Fruit fly (Drosophila melanogaster) whole organism, embryonic: ENCODE measurements around the gene RpS25.

Experiments used
- Asciz ChIP-seq: fragments of 200-800 bp; sonication (Bioruptor generic); optimal IDR thresholded peaks from 2 replicates; lab custom pipeline; 2017; ENCODE audit warnings: missing biosample characterization, mild to moderate bottlenecking, missing genetic modification characterization, missing genetic modification reagents
- BtbVII ChIP-seq: fragments of 200-800 bp; sonication (Bioruptor generic); optimal IDR thresholded peaks from 3 replicates; lab custom pipeline; 2017; ENCODE audit warnings: missing biosample characterization, mild to moderate bottlenecking, missing genetic modification characterization
- CG10274 ChIP-seq: fragments of 200-800 bp; sonication (Bioruptor generic); optimal IDR thresholded peaks from 3 replicates; lab custom pipeline; 2017; ENCODE audit warnings: missing biosample characterization, mild to moderate bottlenecking, missing genetic modification characterization
- CG11085 ChIP-seq: fragments of 200-800 bp; sonication (Bioruptor generic); IDR thresholded peaks from 2 replicates; pipeline ENCODE4 v1.3.6; 2022; ENCODE audit warnings: missing biosample characterization, missing genetic modification characterization
- CG11247 ChIP-seq: fragments of 200-800 bp; sonication (Bioruptor generic); IDR thresholded peaks from 2 replicates; pipeline ENCODE4 v1.3.6; 2022; ENCODE audit warnings: missing biosample characterization, missing genetic modification characterization
- CG12236 ChIP-seq: fragments of 200-800 bp; sonication (Bioruptor generic); optimal IDR thresholded peaks from 2 replicates; lab custom pipeline; 2016; ENCODE audit warnings: missing biosample characterization, missing genetic modification characterization
- CG12391 ChIP-seq: fragments of 200-800 bp; sonication (Bioruptor generic); optimal IDR thresholded peaks from 3 replicates; lab custom pipeline; 2018; ENCODE audit warnings: missing biosample characterization, mild to moderate bottlenecking, missing genetic modification characterization, moderate library complexity
- CG13624 ChIP-seq: fragments of 200-800 bp; sonication (Bioruptor generic); optimal IDR thresholded peaks from 2 replicates; lab custom pipeline; 2016; ENCODE audit warnings: missing biosample characterization, missing genetic modification characterization
- CG15011 ChIP-seq: fragments of 200-800 bp; sonication (Bioruptor generic); optimal IDR thresholded peaks from 3 replicates; lab custom pipeline; 2018; ENCODE audit warnings: missing biosample characterization, mild to moderate bottlenecking, missing genetic modification characterization
- CG15514 ChIP-seq: fragments of 200-800 bp; sonication (Bioruptor generic); optimal IDR thresholded peaks from 3 replicates; lab custom pipeline; 2017; ENCODE audit warnings: missing biosample characterization, missing genetic modification characterization, mild to moderate bottlenecking, moderate library complexity, missing genetic modification reagents
- CG1832 ChIP-seq: fragments of 200-800 bp; sonication (Bioruptor generic); optimal IDR thresholded peaks from 2 replicates; lab custom pipeline; 2017; ENCODE audit warnings: missing biosample characterization, mild to moderate bottlenecking, missing genetic modification characterization, inconsistent platforms
- CG4424 ChIP-seq: fragments of 200-800 bp; sonication (Bioruptor generic); optimal IDR thresholded peaks from 3 replicates; lab custom pipeline; 2016; ENCODE audit warnings: missing biosample characterization, missing genetic modification characterization
- CG7745 ChIP-seq: fragments of 200-800 bp; sonication (Bioruptor generic); optimal IDR thresholded peaks from 2 replicates; lab custom pipeline; 2018; ENCODE audit warnings: missing biosample characterization, mild to moderate bottlenecking, missing genetic modification characterization, moderate library complexity
- CG7839 ChIP-seq: fragments of 200-800 bp; sonication (Bioruptor generic); optimal IDR thresholded peaks from 3 replicates; lab custom pipeline; 2018; ENCODE audit warnings: missing biosample characterization, mild to moderate bottlenecking, missing genetic modification characterization, moderate library complexity
- CG8765 ChIP-seq: fragments of 200-800 bp; sonication (Bioruptor generic); IDR thresholded peaks from 2 replicates; pipeline ENCODE4 v1.3.6; 2022; ENCODE audit warnings: missing biosample characterization, missing genetic modification characterization
- CG8924 ChIP-seq: fragments of 200-800 bp; optimal IDR thresholded peaks from 3 replicates; lab custom pipeline; 2019; ENCODE audit warnings: missing biosample characterization, mild to moderate bottlenecking, missing genetic modification characterization, moderate library complexity
- Deaf1 ChIP-seq: fragments of 200-800 bp; optimal IDR thresholded peaks from 3 replicates; lab custom pipeline; 2019; ENCODE audit warnings: missing biosample characterization, mild to moderate bottlenecking, missing genetic modification characterization, moderate library complexity
- Dfd ChIP-seq, 2 experiments: fragments of >200 bp; optimal IDR thresholded peaks; 2 replicates each; lab custom pipeline; 2017; ENCODE audit warnings: missing biosample characterization in 2 of 2, missing genetic modification characterization in 2 of 2
- Eip74EF ChIP-seq, 2 experiments: fragments of 200-800 bp in 1 of 2; fragments of >200 bp in 1 of 2; sonication (Bioruptor generic) in 1 of 2; optimal IDR thresholded peaks; 2 replicates each; lab custom pipeline; 2017 to 2019; ENCODE audit warnings: missing biosample characterization in 2 of 2, missing genetic modification characterization in 2 of 2, mild to moderate bottlenecking in 1 of 2, moderate library complexity in 1 of 2
- Ets65A ChIP-seq: fragments of 200-800 bp; sonication (Bioruptor generic); peaks from one replicate; lab custom pipeline; 2016; ENCODE audit warnings: missing biosample characterization, missing genetic modification characterization
- GATAe ChIP-seq: fragments of 200-800 bp; sonication (Bioruptor generic); conservative IDR thresholded peaks from 2 replicates; pipeline ENCODE4 v1.3.6; 2022; ENCODE audit warnings: missing biosample characterization, missing genetic modification characterization
- Hey ChIP-seq: fragments of 200-800 bp; sonication (Bioruptor generic); optimal IDR thresholded peaks from 3 replicates; lab custom pipeline; 2018; ENCODE audit warnings: missing biosample characterization, mild to moderate bottlenecking, missing genetic modification characterization
- Hr39 ChIP-seq: fragments of >200 bp; optimal IDR thresholded peaks from 2 replicates; lab custom pipeline; 2017
- Hr78 ChIP-seq, 2 experiments: fragments of 200-800 bp in 1 of 2; fragments of >200 bp in 1 of 2; sonication (Bioruptor generic) in 1 of 2; optimal IDR thresholded peaks; 2 replicates each; lab custom pipeline; 2017 to 2019; ENCODE audit warnings: missing biosample characterization in 2 of 2, missing genetic modification characterization in 2 of 2, mild to moderate bottlenecking in 1 of 2, moderate library complexity in 1 of 2
- Med ChIP-seq: fragments of 200-800 bp; sonication (Bioruptor generic); peaks from one replicate; lab custom pipeline; 2016; ENCODE audit warnings: missing biosample characterization, missing genetic modification characterization, mild to moderate bottlenecking, inconsistent platforms, moderate library complexity
- Mrtf ChIP-seq: fragments of 200-800 bp; sonication (Bioruptor generic); IDR thresholded peaks from 3 replicates; pipeline ENCODE4 v1.3.6; 2022; ENCODE audit warnings: missing biosample characterization, missing genetic modification characterization
- Pdp1 ChIP-seq, 2 experiments: fragments of 200-800 bp; sonication (Bioruptor generic); optimal IDR thresholded peaks; 3 replicates each; lab custom pipeline; 2016; ENCODE audit warnings: missing biosample characterization in 2 of 2, missing genetic modification characterization in 2 of 2, mild to moderate bottlenecking in 1 of 2, moderate library complexity in 1 of 2
- Rfx ChIP-seq: fragments of 200-800 bp; sonication (Bioruptor generic); IDR thresholded peaks from 2 replicates; pipeline ENCODE4 v1.3.6; 2022; ENCODE audit warnings: missing biosample characterization, missing genetic modification characterization
- Scr ChIP-seq: fragments of 200-800 bp; sonication (Bioruptor generic); IDR thresholded peaks from 2 replicates; pipeline ENCODE4 v1.3.6; 2022; ENCODE audit warnings: missing biosample characterization, missing genetic modification characterization; ENCODE audit not compliant: partially characterized antibody
- Trl ChIP-seq, 3 experiments: fragments of >200 bp in 2 of 3; fragments of 200-800 bp in 1 of 3; sonication (Bioruptor generic) in 1 of 3; optimal IDR thresholded peaks; 2 replicates in 1 of 3; 3 replicates in 2 of 3; lab custom pipeline; 2016 to 2017; ENCODE audit warnings: missing biosample characterization in 1 of 3, missing genetic modification characterization in 1 of 3
- Usf ChIP-seq: fragments of 200-800 bp; sonication (Bioruptor generic); optimal IDR thresholded peaks from 2 replicates; lab custom pipeline; 2017; ENCODE audit warnings: missing genotype, missing biosample characterization, missing genetic modification characterization
- bcd ChIP-seq: fragments of 200-800 bp; sonication (Bioruptor generic); optimal IDR thresholded peaks from 2 replicates; lab custom pipeline; 2017; ENCODE audit warnings: missing biosample characterization, mild to moderate bottlenecking, missing genetic modification characterization
- btn ChIP-seq: fragments of 200-800 bp; sonication (Bioruptor generic); optimal IDR thresholded peaks from 2 replicates; lab custom pipeline; 2016; ENCODE audit warnings: missing biosample characterization, missing genetic modification characterization
- cad ChIP-seq: fragments of >200 bp; optimal IDR thresholded peaks from 2 replicates; lab custom pipeline; 2017; ENCODE audit warnings: missing biosample characterization, missing genetic modification characterization
- caup ChIP-seq: fragments of 200-800 bp; sonication (Bioruptor generic); optimal IDR thresholded peaks from 3 replicates; lab custom pipeline; 2017; ENCODE audit warnings: missing biosample characterization, mild to moderate bottlenecking, missing genetic modification characterization, moderate library complexity; ENCODE audit not compliant: severe bottlenecking
- ci ChIP-seq: fragments of 200-800 bp; sonication (Bioruptor generic); IDR thresholded peaks from 3 replicates; pipeline ENCODE4 v1.3.6; 2022; ENCODE audit warnings: missing biosample characterization, missing genetic modification characterization
- croc ChIP-seq: fragments of 200-800 bp; sonication (Bioruptor generic); conservative IDR thresholded peaks from 3 replicates; pipeline ENCODE4 v1.3.6; 2022; ENCODE audit warnings: missing biosample characterization, missing genetic modification characterization
- cwo ChIP-seq: fragments of 200-800 bp; sonication (Bioruptor generic); optimal IDR thresholded peaks from 3 replicates; lab custom pipeline; 2017; ENCODE audit warnings: missing biosample characterization, missing genetic modification characterization, mild to moderate bottlenecking, moderate library complexity, missing genetic modification reagents
- fd102C ChIP-seq: fragments of 200-800 bp; sonication (Bioruptor generic); optimal IDR thresholded peaks from 2 replicates; lab custom pipeline; 2018; ENCODE audit warnings: missing biosample characterization, mild to moderate bottlenecking, missing genetic modification characterization, moderate library complexity
- grn ChIP-seq: fragments of 200-800 bp; sonication (Bioruptor generic); optimal IDR thresholded peaks from 3 replicates; lab custom pipeline; 2017; ENCODE audit warnings: missing biosample characterization, missing genetic modification characterization
- gt ChIP-seq: fragments of 200-800 bp; sonication (Bioruptor generic); IDR thresholded peaks from 2 replicates; pipeline ENCODE4 v1.3.6; 2022; ENCODE audit warnings: missing biosample characterization, missing genetic modification characterization
- mld ChIP-seq: fragments of 200-800 bp; sonication (Bioruptor generic); IDR thresholded peaks from 3 replicates; pipeline ENCODE4 v1.3.6; 2022; ENCODE audit warnings: missing biosample characterization, missing genetic modification characterization; ENCODE audit not compliant: partially characterized antibody
- otp ChIP-seq: fragments of 200-800 bp; sonication (Bioruptor generic); IDR thresholded peaks from 3 replicates; pipeline ENCODE4, ENCODE4 v1.3.6; 2022; ENCODE audit warnings: missing biosample characterization, missing genetic modification characterization
- p53 ChIP-seq: fragments of 200-800 bp; sonication (Bioruptor generic); optimal IDR thresholded peaks from 2 replicates; lab custom pipeline; 2016; ENCODE audit warnings: missing biosample characterization, missing genetic modification characterization
- pnt ChIP-seq: fragments of 200-800 bp; sonication (Bioruptor generic); optimal IDR thresholded peaks from 3 replicates; lab custom pipeline; 2016; ENCODE audit warnings: missing biosample characterization, missing genetic modification characterization
- repo ChIP-seq: fragments of 200-800 bp; sonication (Bioruptor generic); optimal IDR thresholded peaks from 2 replicates; lab custom pipeline; 2016; ENCODE audit warnings: missing biosample characterization, missing genetic modification characterization
- shn ChIP-seq: fragments of 200-800 bp; sonication (Bioruptor generic); optimal IDR thresholded peaks from 3 replicates; lab custom pipeline; 2016; ENCODE audit warnings: missing biosample characterization, missing genetic modification characterization
- trh ChIP-seq: fragments of 200-800 bp; sonication (Bioruptor generic); optimal IDR thresholded peaks from 2 replicates; lab custom pipeline; 2016; ENCODE audit warnings: missing biosample characterization, missing genetic modification characterization
- ttk ChIP-seq: fragments of 200-800 bp; sonication (Bioruptor generic); IDR thresholded peaks from 2 replicates; pipeline ENCODE4 v2.1.2; 2022; ENCODE audit warnings: missing biosample characterization, missing genetic modification characterization
- vvl ChIP-seq: fragments of 200-800 bp; sonication (Bioruptor generic); IDR thresholded peaks from 2 replicates; pipeline ENCODE4 v1.3.6; 2022; ENCODE audit warnings: missing biosample characterization, missing genetic modification characterization

Gene RpS25

DNA sequence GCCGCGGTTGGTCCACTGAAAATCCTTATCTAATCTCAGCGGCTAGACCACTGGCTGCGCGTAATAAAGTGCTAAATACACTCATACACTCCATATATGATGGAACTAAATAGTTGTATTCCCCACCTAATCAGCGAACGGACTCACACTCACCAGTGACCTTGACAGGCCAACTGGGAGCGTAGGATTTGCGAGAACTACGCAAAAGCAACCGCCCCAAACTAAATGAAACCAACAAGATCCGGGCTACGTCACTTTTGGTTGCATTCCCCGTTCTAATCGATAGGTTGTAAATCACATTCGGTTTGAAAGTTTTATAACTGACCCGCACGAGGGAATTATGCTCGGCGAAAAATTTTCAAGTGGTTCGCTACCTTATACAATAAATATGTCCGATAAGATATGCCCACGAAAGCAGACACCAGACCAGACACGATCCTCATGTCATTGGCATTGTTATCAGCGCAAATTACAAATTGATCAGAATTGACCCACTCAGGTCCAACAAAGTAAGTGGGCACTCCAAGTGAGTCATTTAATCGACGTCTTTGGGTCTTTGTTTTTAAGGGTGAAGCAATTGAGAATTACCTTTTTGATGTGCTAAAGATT is 16.8 kb downstream of the RpS25 start (continued):
- TF ChIP-seq CG8765 (no peak), btn (GFP tag; lab: Kevin White, UChicago) (no peak), CG12236 (GFP tag; lab: Kevin White, UChicago) (no peak), CG10274 (GFP tag; lab: Kevin White, UChicago) (no peak), shn (no peak), CG11247 (0 out of 2 replicates have a peak, but pooled peaks have one; percentile 29), CG4424 (no peak), CG8924 (no peak), pnt (no peak), Usf (GFP tag; lab: Kevin White, UChicago) (no peak), trh (GFP tag; lab: Kevin White, UChicago) (no peak), CG7745 (tag; lab: Kevin White, UChicago) (peak; percentile 29), gt (GFP tag; lab: Robert Waterston, UW) (no peak), Deaf1 (peak; percentile 23), p53 (GFP tag; lab: Kevin White, UChicago) (no peak), croc (no peak), Asciz (GFP tag; lab: Kevin White, UChicago) (no peak), GATAe (GFP tag; lab: Robert Waterston, UW) (peak; percentile 21; the same call in 1 of the 2 replicates), Hey (tag; lab: Kevin White, UChicago) (peak; percentile 83), CG11085 (GFP tag; lab: Robert Waterston, UW) (no peak), Dfd (GFP tag; optimal IDR thresholded peaks at IDR 0.05; lab: Kevin White, UChicago) (no peak), Ets65A (GFP tag; lab: Kevin White, UChicago) (peak; percentile 25), CG15011 (GFP tag; lab: Kevin White, UChicago) (no peak), repo (no peak), CG1832 (GFP tag; lab: Kevin White, UChicago) (no peak), fd102C (GFP tag; lab: Kevin White, UChicago) (no peak), mld (no peak), Mrtf (GFP tag; lab: Robert Waterston, UW) (no peak), BtbVII (peak; percentile 32), Hr78 (GFP tag; optimal IDR thresholded peaks at IDR 0.05; lab: Kevin White, UChicago) (peak in 1 of 2 experiments; percentile 59), grn (GFP tag; lab: Kevin White, UChicago) (peak; percentile 87)
- TF ChIP-seq, all 482 proteins: peak for 25

DNA sequence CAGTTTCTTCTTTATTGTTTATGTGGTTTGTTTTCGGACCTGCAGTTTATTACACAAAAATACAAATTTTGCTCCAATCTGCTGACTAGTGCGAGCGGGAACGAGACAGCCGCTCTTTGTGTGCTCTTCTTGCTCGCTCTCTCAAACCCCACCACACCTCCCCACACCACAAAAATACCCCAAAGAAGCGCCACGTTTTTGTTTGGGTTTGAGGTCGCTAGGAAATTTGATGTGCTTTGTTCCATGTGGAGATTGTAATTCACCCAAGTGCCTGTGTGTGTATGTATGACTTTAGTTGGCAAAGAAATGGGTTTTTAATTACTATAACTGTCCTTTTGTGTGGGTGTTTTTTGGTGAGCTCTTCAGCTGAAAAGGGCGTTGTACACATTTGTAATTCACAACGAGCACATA is 18.0 kb downstream of the RpS25 start:
- TF ChIP-seq Scr (GFP tag; lab: Robert Waterston, UW) (no peak), Eip74EF (GFP tag; optimal IDR thresholded peaks at IDR 0.05; lab: Kevin White, UChicago) (peak in 1 of 2 experiments; percentile 3), CG1832 (GFP tag; lab: Kevin White, UChicago) (peak; percentile 76), Hr39 (lab: Kevin White, UChicago) (no peak), Pdp1 (GFP tag; optimal IDR thresholded peaks at IDR 0.05; lab: Kevin White, UChicago) (peak in 1 of 2 experiments; percentile 92), CG12391 (no peak), Trl (optimal IDR thresholded peaks at IDR 0.05; lab: Kevin White, UChicago) (peak; percentile 48 to 70), Trl (GFP tag; optimal IDR thresholded peaks at IDR 0.05; lab: Kevin White, UChicago) (no peak), cwo (GFP tag; lab: Kevin White, UChicago) (peak; percentile 79), cad (no peak), Med (GFP tag; lab: Kevin White, UChicago) (peak; percentile 92), CG13624 (GFP tag; lab: Kevin White, UChicago) (peak; percentile 12), caup (GFP tag; lab: Kevin White, UChicago) (peak; percentile 38), Asciz (GFP tag; lab: Kevin White, UChicago) (peak; percentile 15), CG15514 (GFP tag; lab: Kevin White, UChicago) (peak; percentile 11), Rfx (peak; percentile 44; the same call in 1 of the 2 replicates), CG7839 (tag; lab: Kevin White, UChicago) (peak; percentile 34), bcd (peak; percentile 12), otp (GFP tag; lab: Robert Waterston, UW) (0 out of 3 replicates have a peak, but pooled peaks have one; percentile 8), ci (GFP tag; lab: Robert Waterston, UW) (peak; percentile 60; the same call in 2 of the 3 replicates), vvl (GFP tag; lab: Robert Waterston, UW) (peak; percentile 46; the same call in 1 of the 2 replicates), ttk (GFP tag; lab: Robert Waterston, UW) (peak; percentile 52)
